Worm (Caenorhabditis elegans) whole organism, young adult: ENCODE results near the gene W01D2.3.
A peak's percentile ranks its signal among the peaks of the same experiment; 100 is the strongest.

Experiments
- B0035.1 ChIP-seq: sonication (generic microtip); optimal IDR thresholded peaks from 2 replicates; lab custom pipeline; 2016; ENCODE audit warnings: missing genetic modification characterization, mild to moderate bottlenecking, missing compliant biosample characterization, missing genotype, missing genetic modification reagents
- C06A6.2 ChIP-seq: fragments of 200-800 bp; sonication (Bioruptor generic); conservative IDR thresholded peaks from 2 replicates; pipeline ENCODE4 v1.3.6; 2022; ENCODE audit warnings: missing genetic modification characterization, missing compliant biosample characterization
- C17E4.6 ChIP-seq: fragments of 200-800 bp; sonication (Bioruptor generic); IDR thresholded peaks from 2 replicates; pipeline ENCODE4 v1.3.6; 2022; ENCODE audit warnings: missing genetic modification reagents, missing genetic modification characterization, missing compliant biosample characterization
- F33H1.4 ChIP-seq: fragments of 200-800 bp; sonication (Bioruptor generic); IDR thresholded peaks from 2 replicates; pipeline ENCODE4 v1.3.6; 2022; ENCODE audit warnings: missing genetic modification reagents, missing genetic modification characterization, missing compliant biosample characterization
- F49E8.2 ChIP-seq: sonication (generic microtip); optimal IDR thresholded peaks from 3 replicates; lab custom pipeline; 2017; ENCODE audit warnings: missing genetic modification characterization, mild to moderate bottlenecking, missing compliant biosample characterization, antibody characterized with exemption, moderate library complexity; ENCODE audit not compliant: insufficient read depth
- K11D2.4 ChIP-seq: fragments of 200-800 bp; sonication (Bioruptor generic); IDR thresholded peaks from 2 replicates; pipeline ENCODE4 v1.3.6; 2022; ENCODE audit warnings: missing genetic modification reagents, missing genetic modification characterization, missing compliant biosample characterization
- K12H6.12 ChIP-seq: fragments of 200-800 bp; sonication (Bioruptor generic); optimal IDR thresholded peaks from 2 replicates; lab custom pipeline; 2018; ENCODE audit warnings: mild to moderate bottlenecking, missing genetic modification characterization, missing compliant biosample characterization
- T07F8.4 ChIP-seq: sonication (generic microtip); optimal IDR thresholded peaks from 2 replicates; lab custom pipeline; 2016; ENCODE audit warnings: mild to moderate bottlenecking, missing genetic modification characterization, moderate library complexity, missing compliant biosample characterization
- T26A5.8 ChIP-seq: sonication (generic microtip); optimal IDR thresholded peaks from 2 replicates; lab custom pipeline; 2016; ENCODE audit warnings: missing genetic modification characterization, missing compliant biosample characterization
- Y53F4B.3 ChIP-seq: fragments of 200-800 bp; sonication (Bioruptor generic); IDR thresholded peaks from 2 replicates; pipeline ENCODE4 v1.3.6; 2022; ENCODE audit warnings: missing genetic modification reagents, missing genetic modification characterization, missing compliant biosample characterization
- Y79H2A.3 ChIP-seq: fragments of 200-800 bp; sonication (Bioruptor generic); conservative IDR thresholded peaks from 2 replicates; pipeline ENCODE4 v1.3.6; 2022; ENCODE audit warnings: missing genetic modification reagents, missing genetic modification characterization, missing compliant biosample characterization
- ama-1 ChIP-seq, 3 experiments: fragments of 150-350 bp in 1 of 3; sonication (generic microtip) in 2 of 3; optimal IDR thresholded peaks; 2 replicates each; lab custom pipeline; 2014 to 2018; ENCODE audit warnings: missing biosample characterization in 2 of 3, missing genetic modification characterization in 2 of 3, missing genetic modification reagents in 2 of 3
- aptf-3 ChIP-seq: fragments of 200-800 bp; sonication (Bioruptor generic); IDR thresholded peaks from 2 replicates; pipeline ENCODE4 v1.3.6; 2022; ENCODE audit warnings: missing genetic modification characterization, missing compliant biosample characterization
- atf-7 ChIP-seq: sonication (generic microtip); optimal IDR thresholded peaks from 2 replicates; lab custom pipeline; 2017; ENCODE audit warnings: mild to moderate bottlenecking, missing genetic modification characterization, missing compliant biosample characterization
- attf-3 ChIP-seq: fragments of 200-800 bp; sonication (Bioruptor generic); conservative IDR thresholded peaks from 2 replicates; pipeline ENCODE4 v1.3.6; 2022; ENCODE audit warnings: missing genetic modification reagents, missing genetic modification characterization, missing compliant biosample characterization
- ceh-27 ChIP-seq: fragments of 200-800 bp; sonication (Bioruptor generic); optimal IDR thresholded peaks from 2 replicates; lab custom pipeline; 2018; ENCODE audit warnings: mild to moderate bottlenecking, missing genetic modification characterization, moderate library complexity, missing compliant biosample characterization
- ceh-91 ChIP-seq: fragments of 200-800 bp; sonication (Bioruptor generic); IDR thresholded peaks from 2 replicates; pipeline ENCODE4 v1.3.6; 2022; ENCODE audit warnings: missing genetic modification reagents, missing genetic modification characterization, missing compliant biosample characterization
- chd-7 ChIP-seq: sonication (generic microtip); optimal IDR thresholded peaks from 2 replicates; lab custom pipeline; 2016; ENCODE audit warnings: mild to moderate bottlenecking, missing genetic modification characterization, moderate library complexity, missing compliant biosample characterization
- ets-4 ChIP-seq: fragments of 200-800 bp; sonication (Bioruptor generic); optimal IDR thresholded peaks from 2 replicates; lab custom pipeline; 2018; ENCODE audit warnings: mild to moderate bottlenecking, missing genetic modification characterization, missing compliant biosample characterization
- gei-17 ChIP-seq: fragments of 200-800 bp; sonication (Bioruptor generic); optimal IDR thresholded peaks from 2 replicates; lab custom pipeline; 2018; ENCODE audit warnings: mild to moderate bottlenecking, missing genetic modification characterization, missing compliant biosample characterization
- him-1 ChIP-seq: sonication (generic microtip); optimal IDR thresholded peaks from 2 replicates; lab custom pipeline; 2016; ENCODE audit warnings: missing genotype, missing genetic modification reagents, missing genetic modification characterization, missing compliant biosample characterization
- hlh-26 ChIP-seq: fragments of 200-800 bp; sonication (Bioruptor generic); conservative IDR thresholded peaks from 2 replicates; pipeline ENCODE4 v1.3.6; 2022; ENCODE audit warnings: missing genetic modification reagents, missing genetic modification characterization, missing compliant biosample characterization
- hmg-1.2 ChIP-seq: fragments of 200-800 bp; sonication (Bioruptor generic); IDR thresholded peaks from 2 replicates; pipeline ENCODE4 v1.3.6; 2022; ENCODE audit warnings: missing genetic modification reagents, missing genetic modification characterization, missing compliant biosample characterization
- lin-35 ChIP-seq, 3 experiments: fragments of 150-350 bp in 2 of 3; sonication (generic microtip) in 1 of 3; optimal IDR thresholded peaks; 2 replicates each; lab custom pipeline; 2014 to 2018; ENCODE audit warnings: missing biosample characterization in 3 of 3, missing genetic modification characterization in 3 of 3, missing genetic modification reagents in 3 of 3
- lin-40 ChIP-seq: sonication (generic microtip); optimal IDR thresholded peaks from 2 replicates; lab custom pipeline; 2016; ENCODE audit warnings: missing genetic modification characterization, mild to moderate bottlenecking, missing compliant biosample characterization, missing genotype, missing genetic modification reagents
- lin-54 ChIP-seq: fragments of 200-800 bp; sonication (Bioruptor generic); optimal IDR thresholded peaks from 2 replicates; lab custom pipeline; 2018; ENCODE audit warnings: mild to moderate bottlenecking, missing genetic modification characterization, missing compliant biosample characterization
- madf-10 ChIP-seq: sonication (generic microtip); optimal IDR thresholded peaks from 2 replicates; lab custom pipeline; 2016; ENCODE audit warnings: mild to moderate bottlenecking, missing genetic modification characterization, missing compliant biosample characterization
- madf-8 ChIP-seq: fragments of 200-800 bp; sonication (Bioruptor generic); conservative IDR thresholded peaks from 2 replicates; pipeline ENCODE4 v1.3.6; 2022; ENCODE audit warnings: missing genetic modification reagents, missing genetic modification characterization, missing compliant biosample characterization
- mxl-1 ChIP-seq: sonication (generic microtip); optimal IDR thresholded peaks from 2 replicates; lab custom pipeline; 2016; ENCODE audit warnings: missing genetic modification characterization, missing compliant biosample characterization
- nfya-1 ChIP-seq: sonication (generic microtip); optimal IDR thresholded peaks from 2 replicates; lab custom pipeline; 2017; ENCODE audit warnings: antibody characterized with exemption, missing compliant biosample characterization, missing genetic modification characterization, borderline replicate concordance; ENCODE audit not compliant: insufficient read depth
- nhr-179 ChIP-seq: sonication (generic microtip); optimal IDR thresholded peaks from 2 replicates; lab custom pipeline; 2016; ENCODE audit warnings: mild to moderate bottlenecking, missing genetic modification characterization, missing compliant biosample characterization
- nhr-90 ChIP-seq: sonication (generic microtip); optimal IDR thresholded peaks from 2 replicates; lab custom pipeline; 2016; ENCODE audit warnings: missing genotype, mild to moderate bottlenecking, missing genetic modification characterization, missing compliant biosample characterization
- pha-4 ChIP-seq: fragments of 150-350 bp; sonication (generic microtip); optimal IDR thresholded peaks from 2 replicates; lab custom pipeline; 2014; ENCODE audit warnings: missing biosample characterization, missing genetic modification reagents, missing genetic modification characterization
- rpc-1 ChIP-seq, 2 experiments: fragments of 150-350 bp in 1 of 2; sonication (generic microtip) in 1 of 2; optimal IDR thresholded peaks; 2 replicates each; lab custom pipeline; 2014 to 2018; ENCODE audit warnings: missing biosample characterization in 1 of 2, missing genetic modification characterization in 1 of 2, missing genetic modification reagents in 1 of 2, missing genotype in 1 of 2
- snpc-1.3 ChIP-seq: sonication (generic microtip); optimal IDR thresholded peaks from 2 replicates; lab custom pipeline; 2017; ENCODE audit warnings: missing genetic modification characterization, mild to moderate bottlenecking, missing compliant biosample characterization, antibody characterized with exemption, moderate library complexity, missing genotype, missing genetic modification reagents; ENCODE audit not compliant: insufficient read depth
- snpc-3.4 ChIP-seq: sonication (generic microtip); optimal IDR thresholded peaks from 2 replicates; lab custom pipeline; 2017; ENCODE audit warnings: missing genetic modification characterization, mild to moderate bottlenecking, missing compliant biosample characterization, antibody characterized with exemption, moderate library complexity, missing genotype, missing genetic modification reagents
- snpc-4 ChIP-seq, 5 experiments: fragments of 150-350 bp in 1 of 5; sonication (generic microtip) in 4 of 5; optimal IDR thresholded peaks; 2 replicates each; lab custom pipeline; 2014 to 2018; ENCODE audit warnings: missing genetic modification characterization in 5 of 5, missing biosample characterization in 3 of 5, antibody characterized with exemption in 2 of 5, mild to moderate bottlenecking in 2 of 5, missing compliant biosample characterization in 2 of 5, missing genotype in 2 of 5, moderate library complexity in 2 of 5, missing genetic modification reagents in 1 of 5
- sptf-2 ChIP-seq: fragments of 200-800 bp; sonication (Bioruptor generic); optimal IDR thresholded peaks from 2 replicates; lab custom pipeline; 2018; ENCODE audit warnings: mild to moderate bottlenecking, missing genetic modification characterization, missing compliant biosample characterization
- tlf-1 ChIP-seq: fragments of 200-800 bp; sonication (Bioruptor generic); optimal IDR thresholded peaks from 2 replicates; lab custom pipeline; 2018; ENCODE audit warnings: mild to moderate bottlenecking, missing genetic modification characterization, missing compliant biosample characterization
- unc-130 ChIP-seq: sonication (generic microtip); optimal IDR thresholded peaks from 2 replicates; lab custom pipeline; 2016; ENCODE audit warnings: missing genetic modification reagents, missing genetic modification characterization, missing compliant biosample characterization
- unc-62 ChIP-seq: fragments of 150-350 bp; optimal IDR thresholded peaks from 2 replicates; lab custom pipeline; 2014; ENCODE audit warnings: missing biosample characterization, missing genetic modification reagents, missing genetic modification characterization
- xnd-1 ChIP-seq: sonication (generic microtip); optimal IDR thresholded peaks from 2 replicates; lab custom pipeline; 2016; ENCODE audit warnings: missing genotype, missing genetic modification reagents, missing genetic modification characterization, missing compliant biosample characterization
- zfh-2 ChIP-seq: fragments of 200-800 bp; sonication (Bioruptor generic); conservative IDR thresholded peaks from 2 replicates; pipeline ENCODE4 v1.3.6; 2022; ENCODE audit warnings: missing genetic modification reagents, missing genetic modification characterization, missing compliant biosample characterization
- ztf-28 ChIP-seq: fragments of 200-800 bp; sonication (Bioruptor generic); IDR thresholded peaks from 2 replicates; pipeline ENCODE4 v1.3.6; 2022; ENCODE audit warnings: missing genetic modification reagents, missing genetic modification characterization, missing compliant biosample characterization
- ztf-3 ChIP-seq: fragments of 200-800 bp; sonication (Bioruptor generic); optimal IDR thresholded peaks from 2 replicates; lab custom pipeline; 2018; ENCODE audit warnings: mild to moderate bottlenecking, missing genetic modification characterization, missing compliant biosample characterization

W01D2.3 gene

ce11 chrII:14825413-14825812, 21.3 kb upstream of the W01D2.3 start:
- TF ChIP-seq attf-3 (GFP tag; lab: Robert Waterston, UW) (no peak), T07F8.4 (tag; lab: Kevin White, UChicago) (no peak), nfya-1 (tag; lab: Kevin White, UChicago) (no peak), lin-35 (GFP tag; optimal IDR thresholded peaks at IDR 0.05; lab: Kevin White, UChicago) (no peak), aptf-3 (no peak), ceh-27 (no peak), T26A5.8 (tag; lab: Kevin White, UChicago) (no peak), atf-7 (tag; lab: Kevin White, UChicago) (no peak), hmg-1.2 (GFP tag; lab: Robert Waterston, UW) (no peak), ets-4 (no peak), C06A6.2 (GFP tag; lab: Robert Waterston, UW) (no peak), F49E8.2 (tag; lab: Kevin White, UChicago) (no peak), lin-40 (tag; lab: Kevin White, UChicago) (no peak), xnd-1 (no peak), nhr-179 (tag; lab: Kevin White, UChicago) (no peak), ama-1 (optimal IDR thresholded peaks at IDR 0.05; lab: Kevin White, UChicago) (no peak), ama-1 (GFP tag; optimal IDR thresholded peaks at IDR 0.05; lab: Kevin White, UChicago) (no peak)

- no peak for TF ChIP-seq ztf-3 (GFP tag; lab: Kevin White, UChicago)
- peak; percentile 74 for TF ChIP-seq lin-40 (tag; lab: Kevin White, UChicago)
- TF ChIP-seq K12H6.12 (tag; lab: Kevin White, UChicago), result no peak
- no peak for TF ChIP-seq Y53F4B.3
- no peak for TF ChIP-seq unc-130 (GFP tag; lab: Kevin White, UChicago)
- no peak for TF ChIP-seq T07F8.4 (tag; lab: Kevin White, UChicago)
- no peak for TF ChIP-seq F33H1.4 (GFP tag; lab: Robert Waterston, UW)
- no peak for TF ChIP-seq T26A5.8 (tag; lab: Kevin White, UChicago)
- no peak for TF ChIP-seq unc-62 (GFP tag; lab: Kevin White, UChicago)
- no peak for TF ChIP-seq nhr-90
- no peak for TF ChIP-seq C17E4.6 (GFP tag; lab: Robert Waterston, UW)
- no peak for TF ChIP-seq snpc-3.4 (tag; lab: Kevin White, UChicago)
- no peak for TF ChIP-seq rpc-1 (optimal IDR thresholded peaks at IDR 0.05; lab: Kevin White, UChicago)
- no peak for TF ChIP-seq rpc-1 (tag; optimal IDR thresholded peaks at IDR 0.05; lab: Kevin White, UChicago)
- 0 out of 2 replicates have a peak, but pooled peaks have one; percentile 30 for TF ChIP-seq zfh-2 (GFP tag; lab: Robert Waterston, UW)
- TF ChIP-seq B0035.1 (tag; lab: Kevin White, UChicago), result no peak
- TF ChIP-seq K11D2.4 (GFP tag; lab: Robert Waterston, UW), result no peak
- TF ChIP-seq nfya-1 (tag; lab: Kevin White, UChicago), result no peak
- no peak for TF ChIP-seq snpc-1.3 (tag; lab: Kevin White, UChicago)
- no peak for TF ChIP-seq ceh-91 (GFP tag; lab: Robert Waterston, UW)
- no peak for TF ChIP-seq pha-4 (tag; lab: Kevin White, UChicago)
- no peak for TF ChIP-seq mxl-1
- no peak for TF ChIP-seq ztf-28 (GFP tag; lab: Robert Waterston, UW)
- TF ChIP-seq lin-54 (GFP tag; lab: Kevin White, UChicago), result no peak
- no peak for TF ChIP-seq nhr-179 (tag; lab: Kevin White, UChicago)
- no peak for TF ChIP-seq madf-10 (tag; lab: Kevin White, UChicago)
- no peak for TF ChIP-seq tlf-1 (GFP tag; lab: Kevin White, UChicago)
- TF ChIP-seq ets-4, result peak; percentile 4
- no peak for TF ChIP-seq Y79H2A.3 (GFP tag; lab: Robert Waterston, UW)
- TF ChIP-seq madf-8 (GFP tag; lab: Robert Waterston, UW), result no peak
- TF ChIP-seq sptf-2, result no peak
- no peak for TF ChIP-seq gei-17
- no peak for TF ChIP-seq chd-7
- TF ChIP-seq him-1 (tag; lab: Kevin White, UChicago), result no peak
- no peak for TF ChIP-seq hlh-26
- TF ChIP-seq snpc-4 (GFP tag; optimal IDR thresholded peaks at IDR 0.05; lab: Kevin White, UChicago), result no peak
- TF ChIP-seq snpc-4 (tag; optimal IDR thresholded peaks at IDR 0.05; lab: Kevin White, UChicago), result peak in 3 of 4 experiments; percentile 18 to 56 (median 20)
Measured at ce11 chrII:14822419-14822818, 18.3 kb upstream of the W01D2.3 start.
